Fruit fly (Drosophila melanogaster) whole organism, embryonic: ENCODE measurements around the gene Mob3.

ENCODE experiments used
- ATbp ChIP-seq: fragments of 200-800 bp; sonication (Bioruptor generic); optimal IDR thresholded peaks from 2 replicates; lab custom pipeline; 2017; ENCODE audit warnings: missing biosample characterization, mild to moderate bottlenecking, missing genetic modification characterization, missing genetic modification reagents
- Asciz ChIP-seq: fragments of 200-800 bp; sonication (Bioruptor generic); optimal IDR thresholded peaks from 2 replicates; lab custom pipeline; 2017; ENCODE audit warnings: missing biosample characterization, mild to moderate bottlenecking, missing genetic modification characterization, missing genetic modification reagents
- Bteb2 ChIP-seq: fragments of 200-800 bp; sonication (Bioruptor generic); optimal IDR thresholded peaks from 2 replicates; lab custom pipeline; 2016; ENCODE audit warnings: missing biosample characterization, missing genetic modification characterization
- CG10267 ChIP-seq: fragments of 200-800 bp; sonication (Bioruptor generic); optimal IDR thresholded peaks from 2 replicates; lab custom pipeline; 2018; ENCODE audit warnings: missing biosample characterization, mild to moderate bottlenecking, missing genetic modification characterization, moderate library complexity
- CG1233 ChIP-seq: fragments of 200-800 bp; sonication (Bioruptor generic); optimal IDR thresholded peaks from 4 replicates; lab custom pipeline; 2018; ENCODE audit warnings: missing biosample characterization, mild to moderate bottlenecking, missing genetic modification characterization
- CG12769 ChIP-seq: fragments of 200-800 bp; sonication (Bioruptor generic); optimal IDR thresholded peaks from 2 replicates; lab custom pipeline; 2019; ENCODE audit warnings: missing biosample characterization, mild to moderate bottlenecking, missing genetic modification characterization, moderate library complexity
- CG14050 ChIP-seq: fragments of 200-800 bp; sonication (Bioruptor generic); IDR thresholded peaks from 3 replicates; pipeline ENCODE4 v1.3.6; 2022; ENCODE audit warnings: missing biosample characterization, missing genetic modification characterization
- CG15601 ChIP-seq: fragments of 200-800 bp; sonication (Bioruptor generic); optimal IDR thresholded peaks from 3 replicates; lab custom pipeline; 2019; ENCODE audit warnings: missing biosample characterization, mild to moderate bottlenecking, missing genetic modification characterization, moderate library complexity
- CG17186 ChIP-seq: fragments of 200-800 bp; sonication (Bioruptor generic); optimal IDR thresholded peaks from 3 replicates; lab custom pipeline; 2017; ENCODE audit warnings: missing biosample characterization, missing genetic modification reagents, missing genetic modification characterization
- CG17912 ChIP-seq: fragments of 200-800 bp; sonication (Bioruptor generic); optimal IDR thresholded peaks from 2 replicates; lab custom pipeline; 2018; ENCODE audit warnings: missing biosample characterization, mild to moderate bottlenecking, missing genetic modification characterization
- CG18476 ChIP-seq: fragments of 200-800 bp; sonication (Bioruptor generic); optimal IDR thresholded peaks from 2 replicates; lab custom pipeline; 2016; ENCODE audit warnings: missing biosample characterization, mild to moderate bottlenecking, missing genetic modification characterization
- CG2889 ChIP-seq: fragments of 200-800 bp; sonication (Bioruptor generic); IDR thresholded peaks from 3 replicates; pipeline ENCODE4 v1.3.6; 2022; ENCODE audit warnings: missing biosample characterization, missing genetic modification characterization
- CG31388 ChIP-seq: fragments of 200-800 bp; sonication (Bioruptor generic); optimal IDR thresholded peaks from 2 replicates; lab custom pipeline; 2016; ENCODE audit warnings: missing biosample characterization, missing genetic modification characterization
- CG3838 ChIP-seq: fragments of 200-800 bp; sonication (Bioruptor generic); optimal IDR thresholded peaks from 3 replicates; lab custom pipeline; 2016; ENCODE audit warnings: missing biosample characterization, missing genetic modification characterization
- CG42726 ChIP-seq: fragments of 200-800 bp; sonication (Bioruptor generic); IDR thresholded peaks from 2 replicates; pipeline ENCODE4 v1.3.6; 2022; ENCODE audit warnings: missing biosample characterization, missing genetic modification characterization; ENCODE audit not compliant: partially characterized antibody
- CG4282 ChIP-seq: fragments of 200-800 bp; sonication (Bioruptor generic); optimal IDR thresholded peaks from 2 replicates; lab custom pipeline; 2016; ENCODE audit warnings: missing biosample characterization, missing genetic modification characterization
- CG6654 ChIP-seq: fragments of 200-800 bp; sonication (Bioruptor generic); optimal IDR thresholded peaks from 2 replicates; lab custom pipeline; 2017; ENCODE audit warnings: missing biosample characterization, mild to moderate bottlenecking, missing genetic modification characterization
- CG7786 ChIP-seq: fragments of 200-800 bp; sonication (Bioruptor generic); optimal IDR thresholded peaks from 2 replicates; lab custom pipeline; 2016; ENCODE audit warnings: missing biosample characterization, missing genetic modification characterization
- CG8290 ChIP-seq, 3 experiments: fragments of 200-800 bp; sonication (Bioruptor generic); optimal IDR thresholded peaks; 2 replicates each; lab custom pipeline; 2016 to 2019; ENCODE audit warnings: missing biosample characterization in 3 of 3, missing genetic modification characterization in 3 of 3, mild to moderate bottlenecking in 2 of 3, moderate library complexity in 1 of 3
- CG8388 ChIP-seq: fragments of 200-800 bp; sonication (Bioruptor generic); optimal IDR thresholded peaks from 2 replicates; lab custom pipeline; 2019; ENCODE audit warnings: missing biosample characterization, mild to moderate bottlenecking, missing genetic modification characterization, moderate library complexity
- CG8765 ChIP-seq: fragments of 200-800 bp; sonication (Bioruptor generic); IDR thresholded peaks from 2 replicates; pipeline ENCODE4 v1.3.6; 2022; ENCODE audit warnings: missing biosample characterization, missing genetic modification characterization
- D ChIP-seq, 2 experiments: fragments of 200-800 bp in 1 of 2; fragments of >200 bp in 1 of 2; sonication (Bioruptor generic) in 1 of 2; optimal IDR thresholded peaks; 2 replicates in 1 of 2; 3 replicates in 1 of 2; lab custom pipeline; 2017; ENCODE audit warnings: mild to moderate bottlenecking in 1 of 2, missing biosample characterization in 1 of 2, missing genetic modification characterization in 1 of 2, missing genetic modification reagents in 1 of 2
- Dbx ChIP-seq: fragments of 200-800 bp; sonication (Bioruptor generic); IDR thresholded peaks from 3 replicates; pipeline ENCODE4 v1.3.6; 2022; ENCODE audit warnings: missing biosample characterization, missing genetic modification characterization
- Eip74EF ChIP-seq, 2 experiments: fragments of 200-800 bp in 1 of 2; fragments of >200 bp in 1 of 2; sonication (Bioruptor generic) in 1 of 2; optimal IDR thresholded peaks; 2 replicates each; lab custom pipeline; 2017 to 2019; ENCODE audit warnings: missing biosample characterization in 2 of 2, missing genetic modification characterization in 2 of 2, mild to moderate bottlenecking in 1 of 2, moderate library complexity in 1 of 2
- Fer1 ChIP-seq: fragments of 200-800 bp; sonication (Bioruptor generic); optimal IDR thresholded peaks from 2 replicates; lab custom pipeline; 2017; ENCODE audit warnings: missing biosample characterization, mild to moderate bottlenecking, missing genetic modification characterization
- Gug ChIP-seq: fragments of 200-800 bp; sonication (Bioruptor generic); IDR thresholded peaks from 4 replicates; pipeline ENCODE4 v1.3.6; 2022; ENCODE audit warnings: missing biosample characterization, missing genetic modification characterization
- HLH3B ChIP-seq: fragments of 200-800 bp; sonication (Bioruptor generic); IDR thresholded peaks from 2 replicates; pipeline ENCODE4 v1.3.6; 2022; ENCODE audit warnings: missing biosample characterization, missing genetic modification characterization
- MTF-1 ChIP-seq: fragments of 200-800 bp; sonication (Bioruptor generic); optimal IDR thresholded peaks from 2 replicates; lab custom pipeline; 2018; ENCODE audit warnings: missing biosample characterization, mild to moderate bottlenecking, missing genetic modification characterization, borderline replicate concordance
- Nf-YA ChIP-seq: fragments of 200-800 bp; sonication (Bioruptor generic); IDR thresholded peaks from 2 replicates; pipeline ENCODE4 v1.3.6; 2022; ENCODE audit warnings: missing biosample characterization, missing genetic modification characterization
- Optix ChIP-seq: fragments of 200-800 bp; sonication (Bioruptor generic); IDR thresholded peaks from 3 replicates; pipeline ENCODE4 v1.3.6; 2022; ENCODE audit warnings: missing biosample characterization, missing genetic modification characterization
- Rx ChIP-seq: fragments of 200-800 bp; sonication (Bioruptor generic); IDR thresholded peaks from 2 replicates; pipeline ENCODE4 v1.3.6; 2022; ENCODE audit warnings: missing biosample characterization, missing genetic modification characterization
- Sry-δ ChIP-seq: fragments of 200-800 bp; sonication (Bioruptor generic); optimal IDR thresholded peaks from 2 replicates; lab custom pipeline; 2016; ENCODE audit warnings: missing biosample characterization, missing genetic modification characterization
- Ssrp ChIP-seq: fragments of 200-800 bp; sonication (Bioruptor generic); optimal IDR thresholded peaks from 2 replicates; lab custom pipeline; 2018; ENCODE audit warnings: missing biosample characterization, mild to moderate bottlenecking, missing genetic modification characterization, moderate library complexity
- Vsx1 ChIP-seq: fragments of 200-800 bp; sonication (Bioruptor generic); optimal IDR thresholded peaks from 2 replicates; lab custom pipeline; 2017; ENCODE audit warnings: missing biosample characterization, mild to moderate bottlenecking, missing genetic modification characterization, missing genetic modification reagents
- az2 ChIP-seq: fragments of 200-800 bp; sonication (Bioruptor generic); optimal IDR thresholded peaks from 3 replicates; lab custom pipeline; 2016; ENCODE audit warnings: missing biosample characterization, missing genetic modification characterization
- crc ChIP-seq: fragments of 200-800 bp; sonication (Bioruptor generic); optimal IDR thresholded peaks from 2 replicates; lab custom pipeline; 2016; ENCODE audit warnings: missing biosample characterization, missing genetic modification characterization
- dan ChIP-seq: fragments of 200-800 bp; sonication (Bioruptor generic); IDR thresholded peaks from 2 replicates; pipeline ENCODE4 v1.3.6; 2022; ENCODE audit warnings: missing biosample characterization, missing genetic modification characterization
- danr ChIP-seq: fragments of 200-800 bp; sonication (Bioruptor generic); IDR thresholded peaks from 2 replicates; pipeline ENCODE4 v1.3.6; 2022; ENCODE audit warnings: missing biosample characterization, missing genetic modification characterization
- eyg ChIP-seq: fragments of 200-800 bp; sonication (Bioruptor generic); optimal IDR thresholded peaks from 3 replicates; lab custom pipeline; 2016; ENCODE audit warnings: missing biosample characterization, missing genetic modification characterization
- gcm2 ChIP-seq: fragments of 200-800 bp; sonication (Bioruptor generic); optimal IDR thresholded peaks from 2 replicates; lab custom pipeline; 2016; ENCODE audit warnings: missing biosample characterization, missing genetic modification characterization
- grau ChIP-seq: fragments of 200-800 bp; optimal IDR thresholded peaks from 3 replicates; lab custom pipeline; 2019; ENCODE audit warnings: missing biosample characterization, mild to moderate bottlenecking, missing genetic modification characterization, moderate library complexity
- mld ChIP-seq: fragments of 200-800 bp; sonication (Bioruptor generic); IDR thresholded peaks from 3 replicates; pipeline ENCODE4 v1.3.6; 2022; ENCODE audit warnings: missing biosample characterization, missing genetic modification characterization; ENCODE audit not compliant: partially characterized antibody
- odd ChIP-seq: fragments of 200-800 bp; sonication (Bioruptor generic); optimal IDR thresholded peaks from 2 replicates; lab custom pipeline; 2017; ENCODE audit warnings: missing biosample characterization, mild to moderate bottlenecking, missing genetic modification characterization
- p53 ChIP-seq: fragments of 200-800 bp; sonication (Bioruptor generic); optimal IDR thresholded peaks from 2 replicates; lab custom pipeline; 2016; ENCODE audit warnings: missing biosample characterization, missing genetic modification characterization
- pzg ChIP-seq: fragments of 200-800 bp; sonication (Bioruptor generic); optimal IDR thresholded peaks from 3 replicates; lab custom pipeline; 2018; ENCODE audit warnings: missing biosample characterization, mild to moderate bottlenecking, missing genetic modification characterization, moderate library complexity
- scrt ChIP-seq: fragments of 200-800 bp; sonication (Bioruptor generic); optimal IDR thresholded peaks from 2 replicates; lab custom pipeline; 2018; ENCODE audit warnings: missing biosample characterization, mild to moderate bottlenecking, missing genetic modification characterization, moderate library complexity
- sna ChIP-seq: fragments of 200-800 bp; sonication (Bioruptor generic); IDR thresholded peaks from 2 replicates; pipeline ENCODE4 v1.3.6; 2022; ENCODE audit warnings: missing biosample characterization, missing genetic modification characterization; ENCODE audit not compliant: partially characterized antibody
- sug ChIP-seq: fragments of 200-800 bp; optimal IDR thresholded peaks from 2 replicates; lab custom pipeline; 2019; ENCODE audit warnings: missing biosample characterization, mild to moderate bottlenecking, missing genetic modification characterization, moderate library complexity
- tio ChIP-seq: fragments of 200-800 bp; sonication (Bioruptor generic); optimal IDR thresholded peaks from 2 replicates; lab custom pipeline; 2017; ENCODE audit warnings: missing biosample characterization, missing genetic modification characterization, inconsistent platforms

Mob3 gene

DNA sequence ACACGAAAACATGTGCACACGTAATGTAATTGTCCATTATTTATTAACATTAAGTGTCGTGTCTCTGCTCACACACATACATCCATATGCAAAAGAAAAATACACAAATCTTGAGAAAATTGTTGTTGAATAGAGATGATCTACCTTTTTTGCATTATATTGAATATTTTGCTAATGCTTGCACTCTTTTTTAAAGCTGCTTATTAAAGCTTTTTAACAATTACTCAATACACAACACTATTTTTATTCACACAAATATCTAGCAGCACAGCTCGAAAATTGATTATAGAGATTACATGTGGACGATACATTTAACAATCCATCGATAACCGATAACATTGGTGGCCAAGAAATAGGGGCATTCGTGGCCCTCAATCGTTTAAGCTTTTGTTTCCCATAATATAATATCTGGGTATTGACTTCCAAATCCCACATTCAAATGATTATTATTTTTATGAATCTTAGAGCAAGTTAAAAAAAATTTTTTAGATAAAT, 27.0 kb downstream of the Mob3 start, which contains the start of gene Ufd4 (continued):
- no peak for TF ChIP-seq CG42726 (GFP tag; lab: Robert Waterston, UW)
- TF ChIP-seq pzg (GFP tag; lab: Kevin White, UChicago) = peak; percentile 62
- peak; percentile 87 for TF ChIP-seq Sry-δ (GFP tag; lab: Kevin White, UChicago)
- no peak for TF ChIP-seq ATbp (GFP tag; lab: Kevin White, UChicago)
- TF ChIP-seq CG6654 = no peak
- TF ChIP-seq az2 (GFP tag; lab: Kevin White, UChicago) = peak; percentile 72
- TF ChIP-seq CG3838 (GFP tag; lab: Kevin White, UChicago) = no peak
- no peak for TF ChIP-seq sna
- peak; percentile 33 for TF ChIP-seq CG8290 (GFP tag; optimal IDR thresholded peaks at IDR 0.05; lab: Kevin White, UChicago)
- TF ChIP-seq CG8290 (tag; optimal IDR thresholded peaks at IDR 0.05; lab: Kevin White, UChicago) = no peak
- peak; percentile 68; the same call in 1 of the 3 replicates for TF ChIP-seq Dbx
- peak; percentile 23 for TF ChIP-seq CG7786 (GFP tag; lab: Kevin White, UChicago)
- TF ChIP-seq CG4282 = no peak
- TF ChIP-seq Bteb2 (GFP tag; lab: Kevin White, UChicago) = peak; percentile 64
- TF ChIP-seq MTF-1 (GFP tag; lab: Kevin White, UChicago) = no peak
- TF ChIP-seq Fer1 (GFP tag; lab: Kevin White, UChicago) = peak; percentile 76
- TF ChIP-seq CG2889 (GFP tag; lab: Robert Waterston, UW) = no peak
- no peak for TF ChIP-seq scrt
- peak; percentile 46 for TF ChIP-seq CG1233
- TF ChIP-seq dan (GFP tag; lab: Robert Waterston, UW) = no peak
- TF ChIP-seq sug (tag; lab: Kevin White, UChicago) = no peak
- no peak for TF ChIP-seq CG12769 (tag; lab: Kevin White, UChicago)
- TF ChIP-seq odd (GFP tag; lab: Kevin White, UChicago) = no peak
- TF ChIP-seq CG15601 (tag; lab: Kevin White, UChicago) = no peak
- no peak; the same call in 1 of the 3 replicates for TF ChIP-seq CG14050 (GFP tag; lab: Robert Waterston, UW)
- TF ChIP-seq danr = no peak
- no peak for TF ChIP-seq tio (GFP tag; lab: Kevin White, UChicago)
- no peak for TF ChIP-seq CG17912 (GFP tag; lab: Kevin White, UChicago)
- no peak for TF ChIP-seq Eip74EF (GFP tag; optimal IDR thresholded peaks at IDR 0.05; lab: Kevin White, UChicago)
- peak; percentile 69 for TF ChIP-seq CG18476 (GFP tag; lab: Kevin White, UChicago)
- peak; percentile 49 for TF ChIP-seq CG8388 (GFP tag; lab: Kevin White, UChicago)
- peak; percentile 23 for TF ChIP-seq eyg (GFP tag; lab: Kevin White, UChicago)
- TF ChIP-seq crc (GFP tag; lab: Kevin White, UChicago) = peak; percentile 28
- peak; percentile 44; the same call in 1 of the 2 replicates for TF ChIP-seq Nf-YA
- no peak for TF ChIP-seq Optix (GFP tag; lab: Robert Waterston, UW)
- TF ChIP-seq HLH3B (GFP tag; lab: Robert Waterston, UW) = peak; percentile 74; the same call in 1 of the 2 replicates
- no peak for TF ChIP-seq grau (tag; lab: Kevin White, UChicago)
- no peak for TF ChIP-seq p53
- peak; percentile 68 for TF ChIP-seq Ssrp (tag; lab: Kevin White, UChicago)
- no peak for TF ChIP-seq Asciz (GFP tag; lab: Kevin White, UChicago)
- no peak for TF ChIP-seq mld (GFP tag; lab: Robert Waterston, UW)
- TF ChIP-seq Rx (GFP tag; lab: Robert Waterston, UW) = no peak
- no peak for TF ChIP-seq CG8765
- TF ChIP-seq gcm2 (GFP tag; lab: Kevin White, UChicago) = peak; percentile 56
- TF ChIP-seq D (optimal IDR thresholded peaks at IDR 0.05; lab: Kevin White, UChicago) = no peak
- TF ChIP-seq D (GFP tag; optimal IDR thresholded peaks at IDR 0.05; lab: Kevin White, UChicago) = peak; percentile 26
- TF ChIP-seq CG31388 = peak; percentile 11
- no peak for TF ChIP-seq Gug (GFP tag; lab: Robert Waterston, UW)
- TF ChIP-seq CG10267 (tag; lab: Kevin White, UChicago) = peak; percentile 74
- TF ChIP-seq CG17186 (GFP tag; lab: Kevin White, UChicago) = no peak
- no peak for TF ChIP-seq Vsx1 (GFP tag; lab: Kevin White, UChicago)
